Fruit fly (Drosophila melanogaster) whole organism, embryonic: ENCODE measurements around the gene ppk30.

ENCODE experiments used
- ATbp ChIP-seq: fragments of 200-800 bp; sonication (Bioruptor generic); optimal IDR thresholded peaks from 2 replicates; lab custom pipeline; 2017; ENCODE audit warnings: missing biosample characterization, mild to moderate bottlenecking, missing genetic modification characterization, missing genetic modification reagents
- Adf1 ChIP-seq: fragments of 200-800 bp; sonication (Bioruptor generic); IDR thresholded peaks from 2 replicates; pipeline ENCODE4 v1.3.6; 2022; ENCODE audit warnings: missing biosample characterization, missing genetic modification characterization
- Atf3 ChIP-seq: fragments of 200-800 bp; sonication (Bioruptor generic); optimal IDR thresholded peaks from 3 replicates; lab custom pipeline; 2016; ENCODE audit warnings: missing biosample characterization, missing genetic modification characterization
- Bdp1 ChIP-seq: fragments of 200-800 bp; sonication (Bioruptor generic); optimal IDR thresholded peaks from 3 replicates; lab custom pipeline; 2016; ENCODE audit warnings: missing biosample characterization, missing genetic modification characterization
- CG1024 ChIP-seq: fragments of 200-800 bp; sonication (Bioruptor generic); IDR thresholded peaks from 2 replicates; pipeline ENCODE4 v1.3.6; 2022; ENCODE audit warnings: missing biosample characterization, missing genetic modification characterization
- CG10959 ChIP-seq: fragments of 200-800 bp; sonication (Bioruptor generic); IDR thresholded peaks from 2 replicates; pipeline ENCODE4 v1.3.6; 2022; ENCODE audit warnings: missing biosample characterization, missing genetic modification characterization
- CG10979 ChIP-seq: fragments of 200-800 bp; sonication (Bioruptor generic); optimal IDR thresholded peaks from 2 replicates; lab custom pipeline; 2018; ENCODE audit warnings: missing biosample characterization, mild to moderate bottlenecking, missing genetic modification characterization, moderate library complexity
- CG11456 ChIP-seq: fragments of 200-800 bp; sonication (Bioruptor generic); IDR thresholded peaks from 3 replicates; pipeline ENCODE4 v1.3.6; 2022; ENCODE audit warnings: missing biosample characterization, missing genetic modification characterization
- CG12236 ChIP-seq: fragments of 200-800 bp; sonication (Bioruptor generic); optimal IDR thresholded peaks from 2 replicates; lab custom pipeline; 2016; ENCODE audit warnings: missing biosample characterization, missing genetic modification characterization
- CG14965 ChIP-seq: fragments of 200-800 bp; sonication (Bioruptor generic); optimal IDR thresholded peaks from 2 replicates; lab custom pipeline; 2016; ENCODE audit warnings: missing biosample characterization, missing genetic modification characterization, borderline replicate concordance
- CG1603 ChIP-seq: fragments of 200-800 bp; sonication (Bioruptor generic); optimal IDR thresholded peaks from 2 replicates; lab custom pipeline; 2019; ENCODE audit warnings: missing biosample characterization, mild to moderate bottlenecking, missing genetic modification characterization, moderate library complexity
- CG1647 ChIP-seq: fragments of 200-800 bp; sonication (Bioruptor generic); optimal IDR thresholded peaks from 3 replicates; lab custom pipeline; 2016; ENCODE audit warnings: missing biosample characterization, missing genetic modification characterization
- CG17186 ChIP-seq: fragments of 200-800 bp; sonication (Bioruptor generic); optimal IDR thresholded peaks from 3 replicates; lab custom pipeline; 2017; ENCODE audit warnings: missing biosample characterization, missing genetic modification reagents, missing genetic modification characterization
- CG17802 ChIP-seq: fragments of 200-800 bp; sonication (Bioruptor generic); optimal IDR thresholded peaks from 2 replicates; lab custom pipeline; 2018; ENCODE audit warnings: missing biosample characterization, mild to moderate bottlenecking, missing genetic modification characterization, moderate library complexity
- CG32532 ChIP-seq: fragments of 200-800 bp; sonication (Bioruptor generic); IDR thresholded peaks from 2 replicates; pipeline ENCODE4 v1.3.6; 2022; ENCODE audit warnings: missing biosample characterization, missing genetic modification characterization
- CG32767 ChIP-seq: fragments of 200-800 bp; sonication (Bioruptor generic); IDR thresholded peaks from 2 replicates; pipeline ENCODE4 v1.3.6; 2022; ENCODE audit warnings: missing biosample characterization, missing genetic modification characterization
- CG4282 ChIP-seq: fragments of 200-800 bp; sonication (Bioruptor generic); optimal IDR thresholded peaks from 2 replicates; lab custom pipeline; 2016; ENCODE audit warnings: missing biosample characterization, missing genetic modification characterization
- CG4404 ChIP-seq: fragments of 200-800 bp; sonication (Bioruptor generic); IDR thresholded peaks from 2 replicates; pipeline ENCODE4 v1.3.6; 2022; ENCODE audit warnings: missing biosample characterization, missing genetic modification characterization
- CG4617 ChIP-seq: fragments of 200-800 bp; sonication (Bioruptor generic); optimal IDR thresholded peaks from 3 replicates; lab custom pipeline; 2016; ENCODE audit warnings: missing biosample characterization, missing genetic modification characterization, borderline replicate concordance
- CG5245 ChIP-seq: fragments of 200-800 bp; sonication (Bioruptor generic); optimal IDR thresholded peaks from 3 replicates; lab custom pipeline; 2016; ENCODE audit warnings: missing biosample characterization, missing genetic modification characterization
- CG7357 ChIP-seq: fragments of 200-800 bp; sonication (Bioruptor generic); IDR thresholded peaks from 3 replicates; pipeline ENCODE4 v1.3.6; 2022; ENCODE audit warnings: missing biosample characterization, missing genetic modification characterization
- CG7372 ChIP-seq: fragments of 200-800 bp; sonication (Bioruptor generic); IDR thresholded peaks from 2 replicates; pipeline ENCODE4 v1.3.6; 2022; ENCODE audit warnings: missing biosample characterization, missing genetic modification characterization
- CG8089 ChIP-seq: fragments of 200-800 bp; sonication (Bioruptor generic); optimal IDR thresholded peaks from 3 replicates; lab custom pipeline; 2016; ENCODE audit warnings: missing biosample characterization, missing genetic modification characterization
- CG9727 ChIP-seq: fragments of 200-800 bp; sonication (Bioruptor generic); optimal IDR thresholded peaks from 3 replicates; lab custom pipeline; 2017; ENCODE audit warnings: missing biosample characterization, mild to moderate bottlenecking, missing genetic modification characterization
- CTCF ChIP-seq: fragments of 200-800 bp; sonication (Bioruptor generic); optimal IDR thresholded peaks from 2 replicates; lab custom pipeline; 2017; ENCODE audit warnings: missing biosample characterization, mild to moderate bottlenecking, missing genetic modification characterization, moderate library complexity
- Dip2 ChIP-seq: fragments of 200-800 bp; sonication (Bioruptor generic); IDR thresholded peaks from 2 replicates; pipeline ENCODE4 v1.3.6; 2022; ENCODE audit warnings: missing biosample characterization, missing genetic modification characterization
- Dip3 ChIP-seq: fragments of 200-800 bp; sonication (Bioruptor generic); optimal IDR thresholded peaks from 3 replicates; lab custom pipeline; 2016; ENCODE audit warnings: missing biosample characterization, missing genetic modification characterization
- E2f1 ChIP-seq: fragments of 200-800 bp; sonication (Bioruptor generic); IDR thresholded peaks from 2 replicates; pipeline ENCODE4 v1.3.6; 2022; ENCODE audit warnings: missing biosample characterization, missing genetic modification characterization
- HmgD ChIP-seq: fragments of 200-800 bp; sonication (Bioruptor generic); optimal IDR thresholded peaks from 3 replicates; lab custom pipeline; 2016; ENCODE audit warnings: missing biosample characterization, missing genetic modification characterization
- Mad ChIP-seq: fragments of 200-800 bp; sonication (Bioruptor generic); optimal IDR thresholded peaks from 2 replicates; lab custom pipeline; 2016; ENCODE audit warnings: missing biosample characterization, missing genetic modification characterization
- Pdp1 ChIP-seq, 2 experiments: fragments of 200-800 bp; sonication (Bioruptor generic); optimal IDR thresholded peaks; 3 replicates each; lab custom pipeline; 2016; ENCODE audit warnings: missing biosample characterization in 2 of 2, missing genetic modification characterization in 2 of 2, mild to moderate bottlenecking in 1 of 2, moderate library complexity in 1 of 2
- Six4 ChIP-seq: fragments of 200-800 bp; sonication (Bioruptor generic); optimal IDR thresholded peaks from 2 replicates; lab custom pipeline; 2016; ENCODE audit warnings: missing biosample characterization, missing genetic modification characterization
- YL-1 ChIP-seq: fragments of 200-800 bp; sonication (Bioruptor generic); optimal IDR thresholded peaks from 3 replicates; lab custom pipeline; 2017; ENCODE audit warnings: missing biosample characterization, mild to moderate bottlenecking, missing genetic modification characterization
- bbx ChIP-seq: fragments of 200-800 bp; sonication (Bioruptor generic); IDR thresholded peaks from 2 replicates; pipeline ENCODE4 v1.3.6; 2022; ENCODE audit warnings: missing biosample characterization, missing genetic modification characterization; ENCODE audit not compliant: partially characterized antibody
- caup ChIP-seq: fragments of 200-800 bp; sonication (Bioruptor generic); optimal IDR thresholded peaks from 3 replicates; lab custom pipeline; 2017; ENCODE audit warnings: missing biosample characterization, mild to moderate bottlenecking, missing genetic modification characterization, moderate library complexity; ENCODE audit not compliant: severe bottlenecking
- chif ChIP-seq, 2 experiments: fragments of 200-800 bp; sonication (Bioruptor generic); optimal IDR thresholded peaks; 3 replicates each; lab custom pipeline; 2016; ENCODE audit warnings: missing biosample characterization in 2 of 2, missing genetic modification characterization in 2 of 2
- crc ChIP-seq: fragments of 200-800 bp; sonication (Bioruptor generic); optimal IDR thresholded peaks from 2 replicates; lab custom pipeline; 2016; ENCODE audit warnings: missing biosample characterization, missing genetic modification characterization
- cwo ChIP-seq: fragments of 200-800 bp; sonication (Bioruptor generic); optimal IDR thresholded peaks from 3 replicates; lab custom pipeline; 2017; ENCODE audit warnings: missing biosample characterization, missing genetic modification characterization, mild to moderate bottlenecking, moderate library complexity, missing genetic modification reagents
- da ChIP-seq: fragments of 200-800 bp; sonication (Bioruptor generic); optimal IDR thresholded peaks from 2 replicates; lab custom pipeline; 2016; ENCODE audit warnings: missing biosample characterization, missing genetic modification characterization
- gfzf ChIP-seq: fragments of 200-800 bp; sonication (Bioruptor generic); optimal IDR thresholded peaks from 2 replicates; lab custom pipeline; 2016; ENCODE audit warnings: missing biosample characterization, mild to moderate bottlenecking, missing genetic modification characterization, moderate library complexity
- gro ChIP-seq: fragments of 200-800 bp; sonication (Bioruptor generic); optimal IDR thresholded peaks from 2 replicates; lab custom pipeline; 2016; ENCODE audit warnings: missing biosample characterization, missing genetic modification characterization
- maf-S ChIP-seq: fragments of 200-800 bp; sonication (Bioruptor generic); optimal IDR thresholded peaks from 2 replicates; lab custom pipeline; 2016; ENCODE audit warnings: missing biosample characterization, missing genetic modification characterization
- nerfin-2 ChIP-seq: fragments of 200-800 bp; sonication (Bioruptor generic); IDR thresholded peaks from 2 replicates; pipeline ENCODE4 v1.3.6; 2022; ENCODE audit warnings: missing biosample characterization, missing genetic modification characterization; ENCODE audit not compliant: partially characterized antibody
- run ChIP-seq: fragments of 200-800 bp; sonication (Bioruptor generic); optimal IDR thresholded peaks from 3 replicates; lab custom pipeline; 2018; ENCODE audit warnings: missing biosample characterization, mild to moderate bottlenecking, missing genetic modification characterization
- sc ChIP-seq, 3 experiments: fragments of >200 bp in 2 of 3; fragments of 200-800 bp in 1 of 3; sonication (Bioruptor generic) in 1 of 3; optimal IDR thresholded peaks; 2 replicates in 2 of 3; 3 replicates in 1 of 3; lab custom pipeline; 2017; ENCODE audit warnings: mild to moderate bottlenecking in 1 of 3, missing biosample characterization in 1 of 3, missing genetic modification characterization in 1 of 3, missing genetic modification reagents in 1 of 3
- seq ChIP-seq: fragments of 200-800 bp; sonication (Bioruptor generic); IDR thresholded peaks from 2 replicates; pipeline ENCODE4 v1.3.6; 2022; ENCODE audit warnings: missing biosample characterization, missing genetic modification characterization
- tap ChIP-seq: fragments of 200-800 bp; optimal IDR thresholded peaks from 3 replicates; lab custom pipeline; 2019; ENCODE audit warnings: missing biosample characterization, mild to moderate bottlenecking, missing genetic modification characterization, moderate library complexity
- tup ChIP-seq: fragments of 200-800 bp; sonication (Bioruptor generic); optimal IDR thresholded peaks from 2 replicates; lab custom pipeline; 2016; ENCODE audit warnings: missing biosample characterization, mild to moderate bottlenecking, missing genetic modification characterization, moderate library complexity
- unpg ChIP-seq: fragments of 200-800 bp; sonication (Bioruptor generic); optimal IDR thresholded peaks from 3 replicates; lab custom pipeline; 2018; ENCODE audit warnings: missing biosample characterization, mild to moderate bottlenecking, missing genetic modification characterization, moderate library complexity
- vfl ChIP-seq: fragments of 200-800 bp; sonication (Bioruptor generic); optimal IDR thresholded peaks from 2 replicates; lab custom pipeline; 2016; ENCODE audit warnings: missing biosample characterization, missing genetic modification characterization
- yki ChIP-seq: fragments of >200 bp; optimal IDR thresholded peaks from 3 replicates; lab custom pipeline; 2018

Gene ppk30

DNA sequence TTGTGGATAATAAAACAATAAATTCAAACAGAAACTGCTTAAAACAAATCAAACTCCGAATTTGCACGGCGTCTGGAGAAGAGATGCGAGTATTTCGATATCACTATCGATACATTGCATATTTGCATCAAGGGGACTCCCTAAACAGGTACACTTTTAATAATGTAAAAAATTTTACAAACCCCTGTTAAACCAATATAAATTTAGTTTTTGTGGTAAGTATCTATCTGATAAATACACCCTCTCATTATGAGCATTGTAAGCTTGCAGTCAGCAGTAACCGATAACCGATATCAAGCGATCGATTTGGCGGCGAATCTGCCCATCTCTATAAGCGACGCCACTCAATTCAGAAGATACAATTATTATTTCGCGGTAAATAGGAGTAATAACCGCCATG is 6.4 kb downstream of the ppk30 start, which contains the start of the genes Bub3 and Cap-D2 (continued):
- no peak for TF ChIP-seq HmgD (GFP tag; lab: Kevin White, UChicago)
- TF ChIP-seq CG10979 (tag; lab: Kevin White, UChicago) = peak; percentile 67
- TF ChIP-seq CG32767 (GFP tag; lab: Robert Waterston, UW) = peak; percentile 26; the same call in 1 of the 2 replicates
- TF ChIP-seq sc (optimal IDR thresholded peaks at IDR 0.05; lab: Kevin White, UChicago) = no peak
- peak; percentile 49 for TF ChIP-seq sc (GFP tag; optimal IDR thresholded peaks at IDR 0.05; lab: Kevin White, UChicago)
- 0 out of 3 replicates have a peak, but pooled peaks have one; percentile 13 for TF ChIP-seq CG11456 (GFP tag; lab: Robert Waterston, UW)
- TF ChIP-seq cwo (GFP tag; lab: Kevin White, UChicago) = peak; percentile 29
- peak; percentile 38 for TF ChIP-seq CG12236 (GFP tag; lab: Kevin White, UChicago)
- peak; percentile 16 for TF ChIP-seq CG17186
- no peak for TF ChIP-seq CG7357
- peak; percentile 80 for TF ChIP-seq CG1603
- TF ChIP-seq maf-S (GFP tag; lab: Kevin White, UChicago) = peak; percentile 60
- peak; percentile 60 for TF ChIP-seq Six4
- peak; percentile 25; the same call in 1 of the 2 replicates for TF ChIP-seq Adf1
- peak; percentile 71 for TF ChIP-seq vfl (GFP tag; lab: Kevin White, UChicago)
- peak; percentile 37 for TF ChIP-seq CG17802 (tag; lab: Kevin White, UChicago)
- TF ChIP-seq CG10959 (GFP tag; lab: Robert Waterston, UW) = peak; percentile 46
- TF ChIP-seq yki = no peak
- TF ChIP-seq Dip2 = no peak
- peak; percentile 67; the same call in 1 of the 2 replicates for TF ChIP-seq CG1024 (GFP tag; lab: Robert Waterston, UW)
- TF ChIP-seq CG1647 (GFP tag; lab: Kevin White, UChicago) = peak; percentile 62
- peak; percentile 56 for TF ChIP-seq crc (GFP tag; lab: Kevin White, UChicago)
- TF ChIP-seq YL-1 (GFP tag; lab: Kevin White, UChicago) = peak; percentile 41
- peak; percentile 33 for TF ChIP-seq caup
- TF ChIP-seq run (tag; lab: Kevin White, UChicago) = no peak
- TF ChIP-seq Bdp1 (GFP tag; lab: Kevin White, UChicago) = peak; percentile 58
- peak; percentile 73 for TF ChIP-seq CG8089 (GFP tag; lab: Kevin White, UChicago)
- TF ChIP-seq gro (GFP tag; lab: Kevin White, UChicago) = no peak
- TF ChIP-seq Mad (GFP tag; lab: Kevin White, UChicago) = peak; percentile 61
- peak; percentile 46 for TF ChIP-seq CG5245
- peak; percentile 74 for TF ChIP-seq bbx (GFP tag; lab: Robert Waterston, UW)
- TF ChIP-seq Pdp1 (GFP tag; optimal IDR thresholded peaks at IDR 0.05; lab: Kevin White, UChicago) = peak; percentile 69 to 70
- TF ChIP-seq ATbp (GFP tag; lab: Kevin White, UChicago) = no peak
- TF ChIP-seq tup = peak; percentile 25
- TF ChIP-seq CTCF = no peak
- TF ChIP-seq CG4282 = no peak
- peak; percentile 58 for TF ChIP-seq seq (GFP tag; lab: Robert Waterston, UW)
- peak; percentile 70 for TF ChIP-seq nerfin-2 (GFP tag; lab: Robert Waterston, UW)
- peak; percentile 69 for TF ChIP-seq CG9727 (GFP tag; lab: Kevin White, UChicago)
- no peak for TF ChIP-seq CG14965
- TF ChIP-seq chif (GFP tag; optimal IDR thresholded peaks at IDR 0.05; lab: Kevin White, UChicago) = peak; percentile 71 to 79
- peak; percentile 71 for TF ChIP-seq CG4617 (GFP tag; lab: Kevin White, UChicago)
- TF ChIP-seq gfzf (GFP tag; lab: Kevin White, UChicago) = peak; percentile 20
- TF ChIP-seq E2f1 (GFP tag; lab: Robert Waterston, UW) = peak; percentile 44
- peak; percentile 45 for TF ChIP-seq Atf3 (GFP tag; lab: Kevin White, UChicago)
- peak; percentile 74 for TF ChIP-seq unpg
- peak; percentile 57 for TF ChIP-seq CG7372 (GFP tag; lab: Robert Waterston, UW)
- TF ChIP-seq tap (tag; lab: Kevin White, UChicago) = peak; percentile 43
- TF ChIP-seq Dip3 (GFP tag; lab: Kevin White, UChicago) = peak; percentile 72
- peak; percentile 67 for TF ChIP-seq CG32532 (GFP tag; lab: Robert Waterston, UW)
- no peak for TF ChIP-seq da
- TF ChIP-seq CG4404 = peak; percentile 45
